Fruit fly (Drosophila melanogaster): ENCODE data around the gene Or10a.

The Or10a gene

dm6 chrX:11379139-11379538 lies 38.1 kb downstream of the Or10a start (continued):
- peak; percentile 47 for TF ChIP-seq Hand (GFP tag; optimal IDR thresholded peaks at IDR 0.05)
- no peak for TF ChIP-seq CG8359 (GFP tag; optimal IDR thresholded peaks at IDR 0.05; ENCODE audit: borderline replicate concordance)
- TF ChIP-seq CG30020 (tag; optimal IDR thresholded peaks at IDR 0.05): no peak
- 0 out of 2 replicates have a peak, but pooled peaks have one; percentile 17 for TF ChIP-seq sim (GFP tag; IDR thresholded peaks at IDR 0.05)
- TF ChIP-seq nerfin-1 (tag; optimal IDR thresholded peaks at IDR 0.05): no peak
- no peak for TF ChIP-seq Bgb (GFP tag; IDR thresholded peaks at IDR 0.05; ENCODE audit: partially characterized antibody)
- TF ChIP-seq inv (GFP tag; IDR thresholded peaks at IDR 0.05; ENCODE audit: partially characterized antibody): no peak
- TF ChIP-seq chinmo (GFP tag; IDR thresholded peaks at IDR 0.05; ENCODE audit: partially characterized antibody): no peak
- no peak for TF ChIP-seq amos (GFP tag; IDR thresholded peaks at IDR 0.05; ENCODE audit: partially characterized antibody)
- TF ChIP-seq Chrac-16 (GFP tag; optimal IDR thresholded peaks at IDR 0.05): peak; percentile 12
- TF ChIP-seq CG10462 (GFP tag; optimal IDR thresholded peaks at IDR 0.05): no peak
- no peak for TF ChIP-seq dm (GFP tag; optimal IDR thresholded peaks at IDR 0.05)
- TF ChIP-seq Dad (GFP tag; optimal IDR thresholded peaks at IDR 0.05): no peak
- TF ChIP-seq CG10267 (tag; optimal IDR thresholded peaks at IDR 0.05): peak; percentile 10
- TF ChIP-seq Fer3 (tag; optimal IDR thresholded peaks at IDR 0.05): peak; percentile 61
- TF ChIP-seq ham (GFP tag; IDR thresholded peaks at IDR 0.05): no peak
- no peak for TF ChIP-seq CG31388 (GFP tag; optimal IDR thresholded peaks at IDR 0.05)
- no peak for TF ChIP-seq CG7745 (tag; optimal IDR thresholded peaks at IDR 0.05)
- no peak for TF ChIP-seq chn (GFP tag; optimal IDR thresholded peaks at IDR 0.05)
- peak; percentile 39 for TF ChIP-seq CG2120 (GFP tag; optimal IDR thresholded peaks at IDR 0.05)
- TF ChIP-seq gcm (GFP tag; optimal IDR thresholded peaks at IDR 0.05): no peak
- peak in 1 of 2 experiments; percentile 4 for TF ChIP-seq dpn (GFP tag; optimal IDR thresholded peaks at IDR 0.05)
- TF ChIP-seq nau (GFP tag; optimal IDR thresholded peaks at IDR 0.05): no peak
- TF ChIP-seq CG8290 (GFP tag; optimal IDR thresholded peaks at IDR 0.05): no peak
- peak in 1 of 2 experiments; percentile 76 for TF ChIP-seq CG8290 (tag; optimal IDR thresholded peaks at IDR 0.05)
- TF ChIP-seq CG13775 (GFP tag; optimal IDR thresholded peaks at IDR 0.05): no peak
- no peak for TF ChIP-seq CG16813 (GFP tag; IDR thresholded peaks at IDR 0.05; ENCODE audit: partially characterized antibody)
- TF ChIP-seq Nf-YB (GFP tag; optimal IDR thresholded peaks at IDR 0.05): no peak
- TF ChIP-seq CG12071 (GFP tag; optimal IDR thresholded peaks at IDR 0.05): peak; percentile 39
- no peak for TF ChIP-seq Jarid2 (GFP tag; optimal IDR thresholded peaks at IDR 0.05)
- no peak for TF ChIP-seq tx (GFP tag; optimal IDR thresholded peaks at IDR 0.05)
- no peak for TF ChIP-seq CG33213 (GFP tag; optimal IDR thresholded peaks at IDR 0.05)
- TF ChIP-seq ind (GFP tag; optimal IDR thresholded peaks at IDR 0.05): no peak
- TF ChIP-seq MESR4 (GFP tag; optimal IDR thresholded peaks at IDR 0.05): no peak
- peak in 1 of 2 experiments; percentile 41 for TF ChIP-seq Pdp1 (GFP tag; optimal IDR thresholded peaks at IDR 0.05)
- peak; percentile 51; the same call in 2 of the 3 replicates for TF ChIP-seq B-H1 (GFP tag; IDR thresholded peaks at IDR 0.05)
- TF ChIP-seq da (GFP tag; optimal IDR thresholded peaks at IDR 0.05): no peak
- TF ChIP-seq CG6175 (GFP tag; IDR thresholded peaks at IDR 0.05): no peak
- TF ChIP-seq Ravus (GFP tag; IDR thresholded peaks at IDR 0.05): no peak
- no peak for TF ChIP-seq ewg (GFP tag; optimal IDR thresholded peaks at IDR 0.05)
- peak; percentile 39 for TF ChIP-seq scrt (GFP tag; optimal IDR thresholded peaks at IDR 0.05)
- peak; percentile 6 for TF ChIP-seq Bteb2 (GFP tag; optimal IDR thresholded peaks at IDR 0.05)
- TF ChIP-seq cwo (GFP tag; optimal IDR thresholded peaks at IDR 0.05): peak; percentile 45
- no peak for TF ChIP-seq nom (GFP tag; optimal IDR thresholded peaks at IDR 0.05)
- TF ChIP-seq Spps (tag; optimal IDR thresholded peaks at IDR 0.05): no peak
- no peak for TF ChIP-seq CG1832 (GFP tag; optimal IDR thresholded peaks at IDR 0.05)
- peak; percentile 2 for TF ChIP-seq gro (GFP tag; optimal IDR thresholded peaks at IDR 0.05)
- no peak for TF ChIP-seq pzg (GFP tag; optimal IDR thresholded peaks at IDR 0.05)
- TF ChIP-seq HLHmδ (GFP tag; optimal IDR thresholded peaks at IDR 0.05): no peak
- TF ChIP-seq phol (tag; optimal IDR thresholded peaks at IDR 0.05): peak; percentile 24
